Fruit fly (Drosophila melanogaster) whole organism, embryonic: Measurements from ENCODE around the gene CecA1.
A peak's percentile ranks its signal among the peaks of the same experiment; 100 is the strongest.

Source experiments
- Abd-B ChIP-seq: fragments of 200-800 bp; sonication (Bioruptor generic); optimal IDR thresholded peaks from 2 replicates; lab custom pipeline; 2018; ENCODE audit warnings: missing biosample characterization, mild to moderate bottlenecking, missing genetic modification characterization, moderate library complexity
- Asciz ChIP-seq: fragments of 200-800 bp; sonication (Bioruptor generic); optimal IDR thresholded peaks from 2 replicates; lab custom pipeline; 2017; ENCODE audit warnings: missing biosample characterization, mild to moderate bottlenecking, missing genetic modification characterization, missing genetic modification reagents
- Blimp-1 ChIP-seq: fragments of 200-800 bp; sonication (Bioruptor generic); optimal IDR thresholded peaks from 3 replicates; lab custom pipeline; 2018; ENCODE audit warnings: missing biosample characterization, missing genetic modification characterization, mild to moderate bottlenecking, moderate library complexity, missing genetic modification reagents
- C15 ChIP-seq: fragments of 200-800 bp; sonication (Bioruptor generic); IDR thresholded peaks from 3 replicates; pipeline ENCODE4 v1.3.6; 2022; ENCODE audit warnings: missing biosample characterization, missing genetic modification characterization
- CG10366 ChIP-seq: fragments of 200-800 bp; sonication (Bioruptor generic); IDR thresholded peaks from 2 replicates; pipeline ENCODE4 v1.3.6; 2022; ENCODE audit warnings: missing biosample characterization, missing genetic modification characterization
- CG11456 ChIP-seq: fragments of 200-800 bp; sonication (Bioruptor generic); IDR thresholded peaks from 3 replicates; pipeline ENCODE4 v1.3.6; 2022; ENCODE audit warnings: missing biosample characterization, missing genetic modification characterization
- CG12071 ChIP-seq: fragments of 200-800 bp; sonication (Bioruptor generic); optimal IDR thresholded peaks from 3 replicates; lab custom pipeline; 2018; ENCODE audit warnings: missing biosample characterization, mild to moderate bottlenecking, missing genetic modification characterization
- CG13123 ChIP-seq: fragments of 200-800 bp; sonication (Bioruptor generic); optimal IDR thresholded peaks from 2 replicates; lab custom pipeline; 2016; ENCODE audit warnings: missing biosample characterization, missing genetic modification characterization
- CG14441 ChIP-seq: fragments of 200-800 bp; sonication (Bioruptor generic); IDR thresholded peaks from 2 replicates; pipeline ENCODE4 v1.3.6; 2022; ENCODE audit warnings: missing biosample characterization, missing genetic modification characterization
- CG14667 ChIP-seq: fragments of 200-800 bp; sonication (Bioruptor generic); IDR thresholded peaks from 2 replicates; pipeline ENCODE4 v1.3.6; 2022; ENCODE audit warnings: missing biosample characterization, missing genetic modification characterization
- CG16815 ChIP-seq: fragments of 200-800 bp; sonication (Bioruptor generic); optimal IDR thresholded peaks from 3 replicates; lab custom pipeline; 2017; ENCODE audit warnings: missing biosample characterization, mild to moderate bottlenecking, missing genetic modification characterization
- CG17912 ChIP-seq: fragments of 200-800 bp; sonication (Bioruptor generic); optimal IDR thresholded peaks from 2 replicates; lab custom pipeline; 2018; ENCODE audit warnings: missing biosample characterization, mild to moderate bottlenecking, missing genetic modification characterization
- CG1832 ChIP-seq: fragments of 200-800 bp; sonication (Bioruptor generic); optimal IDR thresholded peaks from 2 replicates; lab custom pipeline; 2017; ENCODE audit warnings: missing biosample characterization, mild to moderate bottlenecking, missing genetic modification characterization, inconsistent platforms
- CG18599 ChIP-seq: fragments of 200-800 bp; sonication (Bioruptor generic); optimal IDR thresholded peaks from 3 replicates; lab custom pipeline; 2017; ENCODE audit warnings: missing biosample characterization, missing genetic modification characterization, mild to moderate bottlenecking, moderate library complexity, missing genetic modification reagents
- CG2199 ChIP-seq: fragments of 200-800 bp; sonication (Bioruptor generic); IDR thresholded peaks from 3 replicates; pipeline ENCODE4 v1.3.6; 2022; ENCODE audit warnings: missing biosample characterization, missing genetic modification characterization
- CG3995 ChIP-seq: fragments of 200-800 bp; sonication (Bioruptor generic); optimal IDR thresholded peaks from 3 replicates; lab custom pipeline; 2016; ENCODE audit warnings: missing biosample characterization, missing genetic modification characterization
- CG4282 ChIP-seq: fragments of 200-800 bp; sonication (Bioruptor generic); optimal IDR thresholded peaks from 2 replicates; lab custom pipeline; 2016; ENCODE audit warnings: missing biosample characterization, missing genetic modification characterization
- CG4360 ChIP-seq: fragments of 200-800 bp; sonication (Bioruptor generic); IDR thresholded peaks from 2 replicates; pipeline ENCODE4 v1.3.6; 2022; ENCODE audit warnings: missing biosample characterization, missing genetic modification characterization
- CG4707 ChIP-seq: fragments of 200-800 bp; sonication (Bioruptor generic); optimal IDR thresholded peaks from 2 replicates; lab custom pipeline; 2018; ENCODE audit warnings: missing biosample characterization, mild to moderate bottlenecking, missing genetic modification characterization, moderate library complexity
- CG4730 ChIP-seq: fragments of 200-800 bp; sonication (Bioruptor generic); IDR thresholded peaks from 2 replicates; pipeline ENCODE4 v1.3.6; 2022; ENCODE audit warnings: missing biosample characterization, missing genetic modification characterization
- CG5953 ChIP-seq: fragments of 200-800 bp; sonication (Bioruptor generic); IDR thresholded peaks from 2 replicates; pipeline ENCODE4 v1.3.6; 2022; ENCODE audit warnings: missing biosample characterization, missing genetic modification characterization
- CG6254 ChIP-seq: fragments of 200-800 bp; sonication (Bioruptor generic); optimal IDR thresholded peaks from 3 replicates; lab custom pipeline; 2017; ENCODE audit warnings: mild to moderate bottlenecking, missing biosample characterization, missing genetic modification reagents, missing genetic modification characterization
- CG6854 ChIP-seq: fragments of 200-800 bp; sonication (Bioruptor generic); optimal IDR thresholded peaks from 3 replicates; lab custom pipeline; 2017; ENCODE audit warnings: missing biosample characterization, mild to moderate bottlenecking, missing genetic modification characterization
- CG7357 ChIP-seq: fragments of 200-800 bp; sonication (Bioruptor generic); IDR thresholded peaks from 3 replicates; pipeline ENCODE4 v1.3.6; 2022; ENCODE audit warnings: missing biosample characterization, missing genetic modification characterization
- CG8089 ChIP-seq: fragments of 200-800 bp; sonication (Bioruptor generic); optimal IDR thresholded peaks from 3 replicates; lab custom pipeline; 2016; ENCODE audit warnings: missing biosample characterization, missing genetic modification characterization
- CG9215 ChIP-seq: fragments of 200-800 bp; sonication (Bioruptor generic); IDR thresholded peaks from 2 replicates; pipeline ENCODE4 v1.3.6; 2022; ENCODE audit warnings: missing biosample characterization, missing genetic modification characterization
- CG9727 ChIP-seq: fragments of 200-800 bp; sonication (Bioruptor generic); optimal IDR thresholded peaks from 3 replicates; lab custom pipeline; 2017; ENCODE audit warnings: missing biosample characterization, mild to moderate bottlenecking, missing genetic modification characterization
- CHES-1-like ChIP-seq: fragments of 200-800 bp; sonication (Bioruptor generic); optimal IDR thresholded peaks from 2 replicates; lab custom pipeline; 2016; ENCODE audit warnings: missing biosample characterization, missing genetic modification characterization
- Gsc ChIP-seq: fragments of 200-800 bp; sonication (Bioruptor generic); IDR thresholded peaks from 2 replicates; pipeline ENCODE4 v1.3.6; 2022; ENCODE audit warnings: missing biosample characterization, missing genetic modification characterization
- HLHmδ ChIP-seq: fragments of 200-800 bp; sonication (Bioruptor generic); optimal IDR thresholded peaks from 2 replicates; lab custom pipeline; 2018; ENCODE audit warnings: missing biosample characterization, mild to moderate bottlenecking, missing genetic modification characterization, moderate library complexity
- Hmx ChIP-seq: fragments of 200-800 bp; sonication (Bioruptor generic); optimal IDR thresholded peaks from 2 replicates; lab custom pipeline; 2016; ENCODE audit warnings: missing biosample characterization, missing genetic modification characterization
- Hsf ChIP-seq: fragments of 200-800 bp; sonication (Bioruptor generic); optimal IDR thresholded peaks from 3 replicates; lab custom pipeline; 2016; ENCODE audit warnings: missing biosample characterization, missing genetic modification characterization
- Med ChIP-seq: fragments of 200-800 bp; sonication (Bioruptor generic); peaks from one replicate; lab custom pipeline; 2016; ENCODE audit warnings: missing biosample characterization, missing genetic modification characterization, mild to moderate bottlenecking, inconsistent platforms, moderate library complexity
- Sry-β ChIP-seq: fragments of 200-800 bp; sonication (Bioruptor generic); optimal IDR thresholded peaks from 2 replicates; lab custom pipeline; 2018; ENCODE audit warnings: missing biosample characterization, mild to moderate bottlenecking, missing genetic modification characterization, moderate library complexity
- chif ChIP-seq, 2 experiments: fragments of 200-800 bp; sonication (Bioruptor generic); optimal IDR thresholded peaks; 3 replicates each; lab custom pipeline; 2016; ENCODE audit warnings: missing biosample characterization in 2 of 2, missing genetic modification characterization in 2 of 2
- crp ChIP-seq, 2 experiments: fragments of 200-800 bp; sonication (Bioruptor generic); optimal IDR thresholded peaks; 2 replicates in 1 of 2; 3 replicates in 1 of 2; lab custom pipeline; 2017; ENCODE audit warnings: missing biosample characterization in 2 of 2, missing genetic modification characterization in 2 of 2, mild to moderate bottlenecking in 1 of 2, moderate library complexity in 1 of 2
- dati ChIP-seq: fragments of 200-800 bp; sonication (Bioruptor generic); IDR thresholded peaks from 2 replicates; pipeline ENCODE4 v1.3.6; 2022; ENCODE audit warnings: missing biosample characterization, missing genetic modification characterization
- fd3F ChIP-seq: fragments of 200-800 bp; sonication (Bioruptor generic); optimal IDR thresholded peaks from 2 replicates; lab custom pipeline; 2018; ENCODE audit warnings: missing biosample characterization, mild to moderate bottlenecking, missing genetic modification characterization, moderate library complexity
- gfzf ChIP-seq: fragments of 200-800 bp; sonication (Bioruptor generic); optimal IDR thresholded peaks from 2 replicates; lab custom pipeline; 2016; ENCODE audit warnings: missing biosample characterization, mild to moderate bottlenecking, missing genetic modification characterization, moderate library complexity
- hbn ChIP-seq: fragments of 200-800 bp; sonication (Bioruptor generic); IDR thresholded peaks from 2 replicates; pipeline ENCODE4 v1.3.6; 2022; ENCODE audit warnings: missing biosample characterization, missing genetic modification characterization; ENCODE audit not compliant: partially characterized antibody
- hkb ChIP-seq, 2 experiments: fragments of 200-800 bp in 1 of 2; fragments of >200 bp in 1 of 2; sonication (Bioruptor generic) in 1 of 2; IDR thresholded peaks in 1 of 2; optimal IDR thresholded peaks in 1 of 2; 2 replicates each; pipeline versions ENCODE4 v1.3.6 to Lab custom; 2017 to 2022; ENCODE audit warnings: missing biosample characterization in 1 of 2, missing genetic modification characterization in 1 of 2
- ind ChIP-seq: fragments of 200-800 bp; sonication (Bioruptor generic); optimal IDR thresholded peaks from 3 replicates; lab custom pipeline; 2016; ENCODE audit warnings: missing biosample characterization, missing genetic modification characterization
- pros ChIP-seq: fragments of 200-800 bp; sonication (Bioruptor generic); optimal IDR thresholded peaks from 3 replicates; lab custom pipeline; 2019; ENCODE audit warnings: missing biosample characterization, mild to moderate bottlenecking, missing genetic modification characterization, moderate library complexity
- seq ChIP-seq: fragments of 200-800 bp; sonication (Bioruptor generic); IDR thresholded peaks from 2 replicates; pipeline ENCODE4 v1.3.6; 2022; ENCODE audit warnings: missing biosample characterization, missing genetic modification characterization
- slbo ChIP-seq: fragments of 200-800 bp; sonication (Bioruptor generic); IDR thresholded peaks from 2 replicates; pipeline ENCODE4 v1.3.6; 2022; ENCODE audit warnings: missing biosample characterization, missing genetic modification characterization
- tgo ChIP-seq: fragments of 200-800 bp; sonication (Bioruptor generic); IDR thresholded peaks from 3 replicates; pipeline ENCODE4 v1.3.6; 2022; ENCODE audit warnings: missing biosample characterization, missing genetic modification characterization
- tio ChIP-seq: fragments of 200-800 bp; sonication (Bioruptor generic); optimal IDR thresholded peaks from 2 replicates; lab custom pipeline; 2017; ENCODE audit warnings: missing biosample characterization, missing genetic modification characterization, inconsistent platforms
- trem ChIP-seq: fragments of 200-800 bp; optimal IDR thresholded peaks from 3 replicates; lab custom pipeline; 2019; ENCODE audit warnings: missing biosample characterization, mild to moderate bottlenecking, missing genetic modification characterization, moderate library complexity
- vfl ChIP-seq: fragments of 200-800 bp; sonication (Bioruptor generic); optimal IDR thresholded peaks from 2 replicates; lab custom pipeline; 2016; ENCODE audit warnings: missing biosample characterization, missing genetic modification characterization
- zen ChIP-seq: fragments of 200-800 bp; sonication (Bioruptor generic); optimal IDR thresholded peaks from 3 replicates; lab custom pipeline; 2018; ENCODE audit warnings: missing biosample characterization, mild to moderate bottlenecking, missing genetic modification characterization, moderate library complexity
- zen2 ChIP-seq: fragments of 200-800 bp; sonication (Bioruptor generic); IDR thresholded peaks from 3 replicates; pipeline ENCODE4 v1.3.6; 2022; ENCODE audit warnings: missing biosample characterization, missing genetic modification characterization; ENCODE audit not compliant: partially characterized antibody

CecA1 gene

DNA sequence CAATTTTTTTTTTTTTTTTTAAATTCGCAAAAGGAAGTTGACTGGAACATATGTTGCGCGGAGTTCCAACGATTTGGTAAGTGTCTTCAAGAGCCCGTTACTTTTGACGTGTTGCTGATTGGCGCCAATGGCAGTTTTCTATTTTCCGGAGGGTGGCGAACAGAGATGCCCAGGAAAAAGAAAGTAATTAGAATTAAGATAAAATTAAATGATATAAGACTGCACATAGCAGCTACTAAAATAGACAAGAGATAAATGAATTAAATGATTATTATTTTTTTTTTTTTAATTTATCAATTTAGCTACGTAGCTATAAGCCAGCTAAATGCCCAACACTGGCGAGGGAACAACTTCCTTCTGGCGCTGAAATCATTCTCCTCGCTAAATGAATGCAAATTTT lies 11.6 kb downstream of the CecA1 start (continued):
- TF ChIP-seq hbn (GFP tag; lab: Robert Waterston, UW): no peak
- TF ChIP-seq CG11456 (GFP tag; lab: Robert Waterston, UW): 0 out of 3 replicates have a peak, but pooled peaks have one; percentile 46
- no peak for TF ChIP-seq pros (GFP tag; lab: Kevin White, UChicago)
- TF ChIP-seq CG9215 (GFP tag; lab: Robert Waterston, UW): no peak
- TF ChIP-seq CG16815 (GFP tag; lab: Kevin White, UChicago): no peak
- TF ChIP-seq CG7357: no peak
- no peak for TF ChIP-seq CG13123 (GFP tag; lab: Kevin White, UChicago)
- no peak for TF ChIP-seq CG8089 (GFP tag; lab: Kevin White, UChicago)
- no peak for TF ChIP-seq Hmx
- no peak for TF ChIP-seq Gsc (GFP tag; lab: Robert Waterston, UW)
- TF ChIP-seq CHES-1-like (GFP tag; lab: Kevin White, UChicago): no peak
- peak; percentile 3 for TF ChIP-seq Hsf
- TF ChIP-seq fd3F (GFP tag; lab: Kevin White, UChicago): no peak
- no peak for TF ChIP-seq CG6254 (GFP tag; lab: Kevin White, UChicago)
- TF ChIP-seq Med: no peak
- TF ChIP-seq CG2199 (GFP tag; lab: Robert Waterston, UW): no peak
- TF ChIP-seq chif (GFP tag; optimal IDR thresholded peaks at IDR 0.05; lab: Kevin White, UChicago): no peak
- TF ChIP-seq CG5953 (GFP tag; lab: Robert Waterston, UW): no peak
- TF ChIP-seq CG10366: no peak
- no peak for TF ChIP-seq CG3995
- TF ChIP-seq seq (GFP tag; lab: Robert Waterston, UW): no peak
- no peak for TF ChIP-seq gfzf (GFP tag; lab: Kevin White, UChicago)
- TF ChIP-seq CG4282 (GFP tag; lab: Kevin White, UChicago): no peak
- TF ChIP-seq Blimp-1 (GFP tag; lab: Kevin White, UChicago): peak; percentile 18
- TF ChIP-seq Asciz (GFP tag; lab: Kevin White, UChicago): no peak
- TF ChIP-seq CG4730 (GFP tag; lab: Robert Waterston, UW): no peak
- TF ChIP-seq CG4360 (GFP tag; lab: Robert Waterston, UW): no peak
- TF ChIP-seq vfl (GFP tag; lab: Kevin White, UChicago): no peak
- peak; percentile 73 for TF ChIP-seq Sry-β
- TF ChIP-seq tio (GFP tag; lab: Kevin White, UChicago): no peak
- TF ChIP-seq CG9727 (GFP tag; lab: Kevin White, UChicago): peak; percentile 20
- TF ChIP-seq slbo (GFP tag; lab: Robert Waterston, UW): peak; percentile 25; the same call in 1 of the 2 replicates
- TF ChIP-seq Abd-B (GFP tag; lab: Kevin White, UChicago): no peak
- TF ChIP-seq tgo: 0 out of 3 replicates have a peak, but pooled peaks have one; percentile 16
- TF ChIP-seq hkb (optimal IDR thresholded peaks at IDR 0.05; lab: Kevin White, UChicago): no peak
- peak; percentile 59; the same call in 1 of the 2 replicates for TF ChIP-seq hkb (GFP tag; IDR thresholded peaks at IDR 0.05; lab: Robert Waterston, UW)
- TF ChIP-seq CG14667 (GFP tag; lab: Robert Waterston, UW): no peak
- TF ChIP-seq CG6854 (GFP tag; lab: Kevin White, UChicago): no peak
- no peak for TF ChIP-seq C15 (GFP tag; lab: Robert Waterston, UW)
- no peak for TF ChIP-seq dati
- no peak for TF ChIP-seq ind (GFP tag; lab: Kevin White, UChicago)
- no peak for TF ChIP-seq CG14441 (GFP tag; lab: Robert Waterston, UW)
- TF ChIP-seq trem (tag; lab: Kevin White, UChicago): peak; percentile 16
- peak; percentile 9 for TF ChIP-seq CG18599 (GFP tag; lab: Kevin White, UChicago)
- TF ChIP-seq HLHmδ (GFP tag; lab: Kevin White, UChicago): no peak
- TF ChIP-seq CG17912 (GFP tag; lab: Kevin White, UChicago): no peak
- peak; percentile 47 for TF ChIP-seq zen (tag; lab: Kevin White, UChicago)
- TF ChIP-seq CG1832 (GFP tag; lab: Kevin White, UChicago): no peak
- no peak for TF ChIP-seq CG12071 (GFP tag; lab: Kevin White, UChicago)
- no peak for TF ChIP-seq zen2
- no peak for TF ChIP-seq crp (GFP tag; optimal IDR thresholded peaks at IDR 0.05; lab: Kevin White, UChicago)
- no peak for TF ChIP-seq CG4707
